Fruit fly (Drosophila melanogaster) whole organism, wandering third instar larva: ENCODE results near the gene AP-1sigma.
A peak's percentile ranks its signal among the peaks of the same experiment; 100 is the strongest.

Source experiments
- Abd-B ChIP-seq: fragments of >200 bp; optimal IDR thresholded peaks from 2 replicates; lab custom pipeline; 2017; ENCODE audit warnings: missing biosample characterization, missing genetic modification characterization
- CG32264 ChIP-seq: fragments of 200-800 bp; sonication (Bioruptor generic); optimal IDR thresholded peaks from 2 replicates; lab custom pipeline; 2016; ENCODE audit warnings: missing biosample characterization, missing genetic modification characterization
- CG9705 ChIP-seq: fragments of 200-800 bp; sonication (Bioruptor generic); optimal IDR thresholded peaks from 2 replicates; lab custom pipeline; 2018; ENCODE audit warnings: missing biosample characterization, mild to moderate bottlenecking, missing genetic modification characterization
- CrebA ChIP-seq: fragments of 200-800 bp; sonication (Bioruptor generic); optimal IDR thresholded peaks from 2 replicates; lab custom pipeline; 2016; ENCODE audit warnings: missing biosample characterization, mild to moderate bottlenecking, missing genetic modification characterization, borderline replicate concordance
- Dfd ChIP-seq: fragments of >200 bp; optimal IDR thresholded peaks from 2 replicates; lab custom pipeline; 2017; ENCODE audit warnings: missing biosample characterization, missing genetic modification characterization
- Dif ChIP-seq: fragments of 200-275, 200-300 bp; sonication (Bioruptor generic); optimal IDR thresholded peaks from 2 replicates; lab custom pipeline; 2018; ENCODE audit warnings: missing biosample characterization, missing genetic modification characterization; ENCODE audit not compliant: partially characterized antibody
- GATAd ChIP-seq: sonication (Bioruptor generic); optimal IDR thresholded peaks from 2 replicates; lab custom pipeline; 2016; ENCODE audit warnings: missing biosample characterization, missing genetic modification characterization
- HLH106 ChIP-seq: fragments of 200-800 bp; optimal IDR thresholded peaks from 3 replicates; lab custom pipeline; 2019; ENCODE audit warnings: missing biosample characterization, mild to moderate bottlenecking, missing genetic modification characterization, moderate library complexity
- Hnf4 ChIP-seq: fragments of 200-800 bp; sonication (Bioruptor generic); optimal IDR thresholded peaks from 2 replicates; lab custom pipeline; 2016; ENCODE audit warnings: missing biosample characterization, mild to moderate bottlenecking, missing genetic modification characterization
- Hr78 ChIP-seq: fragments of >200 bp; optimal IDR thresholded peaks from 2 replicates; lab custom pipeline; 2017; ENCODE audit warnings: missing biosample characterization, missing genetic modification characterization
- Hr83 ChIP-seq: fragments of 200-300 bp; sonication (Bioruptor generic); optimal IDR thresholded peaks from 2 replicates; lab custom pipeline; 2016; ENCODE audit warnings: missing biosample characterization, mild to moderate bottlenecking, missing genetic modification characterization, moderate library complexity; ENCODE audit not compliant: poor library complexity, severe bottlenecking
- Jra ChIP-seq: sonication (Bioruptor generic); optimal IDR thresholded peaks from 2 replicates; lab custom pipeline; 2016; ENCODE audit warnings: missing biosample characterization, missing genetic modification characterization
- Mio ChIP-seq: sonication (Bioruptor generic); optimal IDR thresholded peaks from 2 replicates; lab custom pipeline; 2016; ENCODE audit warnings: missing biosample characterization, missing genetic modification characterization
- Myc ChIP-seq: fragments of >200 bp; optimal IDR thresholded peaks from 2 replicates; lab custom pipeline; 2017
- N ChIP-seq: fragments of >200 bp; optimal IDR thresholded peaks from 2 replicates; lab custom pipeline; 2018; ENCODE audit warnings: missing biosample characterization, missing external identifiers, missing genetic modification characterization
- OdsH ChIP-seq: fragments of 200-800 bp; sonication (Bioruptor generic); optimal IDR thresholded peaks from 2 replicates; lab custom pipeline; 2016; ENCODE audit warnings: missing biosample characterization, mild to moderate bottlenecking, missing genetic modification characterization
- Rel ChIP-seq, 2 experiments: fragments of 200-800 bp; sonication (Bioruptor generic) in 1 of 2; optimal IDR thresholded peaks; 2 replicates in 1 of 2; 3 replicates in 1 of 2; lab custom pipeline; 2016 to 2019; ENCODE audit warnings: mild to moderate bottlenecking in 2 of 2, missing biosample characterization in 2 of 2, missing genetic modification characterization in 2 of 2, moderate library complexity in 1 of 2
- Sp1 ChIP-seq: fragments of 200-800 bp; sonication (Bioruptor generic); optimal IDR thresholded peaks from 3 replicates; lab custom pipeline; 2019; ENCODE audit warnings: missing biosample characterization, mild to moderate bottlenecking, missing genetic modification characterization, moderate library complexity
- Vsx2 ChIP-seq: fragments of 200-300, 225-300 bp; sonication (Bioruptor generic); optimal IDR thresholded peaks from 2 replicates; lab custom pipeline; 2018; ENCODE audit warnings: missing biosample characterization, missing genetic modification characterization; ENCODE audit not compliant: partially characterized antibody
- br ChIP-seq: fragments of 200-800 bp; sonication (Bioruptor generic); optimal IDR thresholded peaks from 2 replicates; lab custom pipeline; 2016; ENCODE audit warnings: missing biosample characterization, missing genetic modification characterization
- brk ChIP-seq: fragments of 200-800 bp; sonication (Bioruptor generic); optimal IDR thresholded peaks from 2 replicates; lab custom pipeline; 2016; ENCODE audit warnings: missing biosample characterization, mild to moderate bottlenecking, missing genetic modification characterization
- dl ChIP-seq, 2 experiments: fragments of 175-275, 200-275 bp in 1 of 2; fragments of 200-275 bp in 1 of 2; sonication (Bioruptor generic); optimal IDR thresholded peaks; lab custom pipeline; 2018; ENCODE audit warnings: mild to moderate bottlenecking in 2 of 2, missing biosample characterization in 2 of 2, missing genetic modification characterization in 2 of 2, moderate library complexity in 2 of 2; ENCODE audit not compliant: partially characterized antibody in 2 of 2, insufficient read depth in 1 of 2
- dmrt93B ChIP-seq: fragments of 200-800 bp; sonication (Bioruptor generic); optimal IDR thresholded peaks from 2 replicates; lab custom pipeline; 2018; ENCODE audit warnings: missing biosample characterization, mild to moderate bottlenecking, missing genetic modification characterization
- dsf ChIP-seq: sonication (Bioruptor generic); optimal IDR thresholded peaks from 2 replicates; lab custom pipeline; 2016; ENCODE audit warnings: missing biosample characterization, missing genetic modification characterization, borderline replicate concordance
- ey ChIP-seq: fragments of 200-800 bp; sonication (Bioruptor generic); optimal IDR thresholded peaks from 2 replicates; lab custom pipeline; 2016; ENCODE audit warnings: missing biosample characterization, missing genetic modification characterization
- foxo ChIP-seq, 2 experiments: fragments of 200-800 bp; sonication (Bioruptor generic); optimal IDR thresholded peaks; 2 replicates in 1 of 2; 3 replicates in 1 of 2; lab custom pipeline; 2016 to 2017; ENCODE audit warnings: missing biosample characterization in 2 of 2, missing genetic modification characterization in 2 of 2
- fru ChIP-seq: fragments of 200-800 bp; sonication (Bioruptor generic); optimal IDR thresholded peaks from 3 replicates; lab custom pipeline; 2016; ENCODE audit warnings: missing biosample characterization, mild to moderate bottlenecking, missing genetic modification characterization
- h ChIP-seq: fragments of 200-800 bp; sonication (Bioruptor generic); optimal IDR thresholded peaks from 3 replicates; lab custom pipeline; 2016; ENCODE audit warnings: missing biosample characterization, mild to moderate bottlenecking, missing genetic modification characterization
- jim ChIP-seq: fragments of 175-275, 200-325 bp; sonication (Bioruptor generic); optimal IDR thresholded peaks from 2 replicates; lab custom pipeline; 2016; ENCODE audit warnings: missing biosample characterization, mild to moderate bottlenecking, missing genetic modification characterization
- lola ChIP-seq: fragments of >200 bp; optimal IDR thresholded peaks from 2 replicates; lab custom pipeline; 2017; ENCODE audit warnings: missing biosample characterization, missing genetic modification characterization
- pan ChIP-seq: fragments of >200 bp; optimal IDR thresholded peaks from 2 replicates; lab custom pipeline; 2017
- psq ChIP-seq: fragments of 200-800 bp; sonication (Bioruptor generic); optimal IDR thresholded peaks from 3 replicates; lab custom pipeline; 2017; ENCODE audit warnings: missing biosample characterization, mild to moderate bottlenecking, missing genetic modification characterization, moderate library complexity
- rgr ChIP-seq: fragments of 200-800 bp; sonication (Bioruptor generic); optimal IDR thresholded peaks from 3 replicates; lab custom pipeline; 2016; ENCODE audit warnings: missing biosample characterization, mild to moderate bottlenecking, missing genetic modification characterization
- sage ChIP-seq: fragments of 200-800 bp; sonication (Bioruptor generic); optimal IDR thresholded peaks from 2 replicates; lab custom pipeline; 2016; ENCODE audit warnings: missing biosample characterization, mild to moderate bottlenecking, missing genetic modification characterization
- sv ChIP-seq: fragments of 200-800 bp; sonication (Bioruptor generic); optimal IDR thresholded peaks from 3 replicates; lab custom pipeline; 2016; ENCODE audit warnings: missing biosample characterization, missing genetic modification characterization
- tai ChIP-seq: sonication (Bioruptor generic); optimal IDR thresholded peaks from 2 replicates; lab custom pipeline; 2016; ENCODE audit warnings: missing biosample characterization, missing genetic modification characterization
- usp ChIP-seq: fragments of >200 bp; optimal IDR thresholded peaks from 2 replicates; lab custom pipeline; 2017; ENCODE audit warnings: missing biosample characterization, missing genetic modification characterization
- woc ChIP-seq: sonication (Bioruptor generic); optimal IDR thresholded peaks from 2 replicates; lab custom pipeline; 2016; ENCODE audit warnings: missing biosample characterization, mild to moderate bottlenecking, missing genetic modification characterization

The AP-1sigma gene

dm6 chr3R:23958091-23958838, at the start of gene AP-1sigma, which contains the start of gene GluProRS:
Gene AP-1sigma (plus strand): TSS chr3R:23958651.
Gene GluProRS (minus strand): TSS chr3R:23958391.
- TF ChIP-seq Jra (GFP tag; lab: Kevin White, UChicago) (peak; percentile 89), dl (GFP tag; optimal IDR thresholded peaks at IDR 0.05; lab: Kevin White, UChicago; ENCODE audit: insufficient read depth in 1 of 2, partially characterized antibody in 2 of 2) (no peak), Mio (GFP tag; lab: Kevin White, UChicago) (peak; percentile 37), ey (GFP tag; lab: Kevin White, UChicago) (peak; percentile 89), psq (GFP tag; lab: Kevin White, UChicago) (peak; percentile 82), dsf (GFP tag; lab: Kevin White, UChicago) (peak; percentile 79), Sp1 (GFP tag; lab: Kevin White, UChicago) (peak; percentile 85), lola (GFP tag; lab: Kevin White, UChicago) (no peak), CG9705 (GFP tag; lab: Kevin White, UChicago) (peak; percentile 85), HLH106 (peak; percentile 91), tai (GFP tag; lab: Kevin White, UChicago) (no peak), Vsx2 (GFP tag; lab: Kevin White, UChicago) (no peak), OdsH (GFP tag; lab: Kevin White, UChicago) (peak; percentile 86), woc (GFP tag; lab: Kevin White, UChicago) (peak; percentile 87), Abd-B (no peak), GATAd (GFP tag; lab: Kevin White, UChicago) (peak; percentile 80), Rel (GFP tag; optimal IDR thresholded peaks at IDR 0.05; lab: Kevin White, UChicago) (peak; percentile 47), Rel (tag; optimal IDR thresholded peaks at IDR 0.05; lab: Kevin White, UChicago) (peak; percentile 66), jim (GFP tag; lab: Kevin White, UChicago) (no peak), sage (GFP tag; lab: Kevin White, UChicago) (peak; percentile 65), rgr (GFP tag; lab: Kevin White, UChicago) (peak; percentile 90), dmrt93B (peak; percentile 86), sv (GFP tag; lab: Kevin White, UChicago) (peak; percentile 94), h (GFP tag; lab: Kevin White, UChicago) (peak; percentile 92), N (no peak), br (GFP tag; lab: Kevin White, UChicago) (peak; percentile 81), fru (GFP tag; lab: Kevin White, UChicago) (peak; percentile 89), Hr83 (GFP tag; lab: Kevin White, UChicago) (peak; percentile 57), foxo (GFP tag; optimal IDR thresholded peaks at IDR 0.05; lab: Kevin White, UChicago) (peak; percentile 51 to 93), Hnf4 (peak; percentile 85), Myc (lab: Kevin White, UChicago) (peak; percentile 83), CG32264 (GFP tag; lab: Kevin White, UChicago) (peak; percentile 72)

DNA sequence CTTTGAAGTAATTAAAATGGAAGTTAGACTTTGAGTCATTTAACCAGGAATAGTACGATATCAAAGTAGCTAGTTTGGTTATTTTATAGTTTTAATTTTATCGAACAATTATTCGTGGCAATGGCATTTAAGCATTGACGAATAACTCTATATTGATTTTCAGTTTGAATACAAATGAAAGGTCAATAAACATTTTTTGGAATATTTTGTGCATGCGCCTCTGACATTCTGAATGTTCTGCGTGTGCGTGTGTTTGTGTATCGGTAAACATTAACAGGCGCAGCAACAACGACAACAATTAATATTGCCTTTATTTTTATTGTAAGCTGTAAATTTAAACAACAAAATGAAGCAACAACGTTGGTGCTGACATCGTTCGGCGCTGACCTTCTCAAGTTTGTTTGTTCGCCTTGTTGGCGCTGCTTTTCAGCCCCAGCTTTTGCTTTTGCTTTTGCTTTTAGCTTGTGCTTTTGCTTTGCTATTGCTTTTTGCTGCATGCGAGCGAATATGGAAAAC, 49.0 kb upstream of the AP-1sigma start:
- TF ChIP-seq Hr83 (GFP tag; lab: Kevin White, UChicago) (no peak), h (GFP tag; lab: Kevin White, UChicago) (peak; percentile 75), usp (GFP tag; lab: Kevin White, UChicago) (no peak), tai (GFP tag; lab: Kevin White, UChicago) (peak; percentile 71), CG32264 (GFP tag; lab: Kevin White, UChicago) (no peak), HLH106 (peak; percentile 55), dsf (GFP tag; lab: Kevin White, UChicago) (no peak), Mio (GFP tag; lab: Kevin White, UChicago) (no peak), dl (GFP tag; optimal IDR thresholded peaks at IDR 0.05; lab: Kevin White, UChicago; ENCODE audit: insufficient read depth in 1 of 2, partially characterized antibody in 2 of 2) (no peak), CG9705 (GFP tag; lab: Kevin White, UChicago) (no peak), N (no peak), pan (no peak), brk (GFP tag; lab: Kevin White, UChicago) (peak; percentile 49), Hnf4 (peak; percentile 26), rgr (GFP tag; lab: Kevin White, UChicago) (peak; percentile 72), Sp1 (GFP tag; lab: Kevin White, UChicago) (peak; percentile 62), woc (GFP tag; lab: Kevin White, UChicago) (peak; percentile 26), sv (GFP tag; lab: Kevin White, UChicago) (no peak), jim (GFP tag; lab: Kevin White, UChicago) (no peak), OdsH (GFP tag; lab: Kevin White, UChicago) (peak; percentile 67), Dif (GFP tag; lab: Kevin White, UChicago) (no peak), CrebA (GFP tag; lab: Kevin White, UChicago) (no peak), br (GFP tag; lab: Kevin White, UChicago) (peak; percentile 67), Jra (GFP tag; lab: Kevin White, UChicago) (peak; percentile 7), Abd-B (no peak), sage (GFP tag; lab: Kevin White, UChicago) (no peak), dmrt93B (peak; percentile 48), Vsx2 (GFP tag; lab: Kevin White, UChicago) (no peak), Rel (GFP tag; optimal IDR thresholded peaks at IDR 0.05; lab: Kevin White, UChicago) (no peak), Rel (tag; optimal IDR thresholded peaks at IDR 0.05; lab: Kevin White, UChicago) (no peak), psq (GFP tag; lab: Kevin White, UChicago) (peak; percentile 61), Myc (lab: Kevin White, UChicago) (no peak), foxo (GFP tag; optimal IDR thresholded peaks at IDR 0.05; lab: Kevin White, UChicago) (peak in 1 of 2 experiments; percentile 53), GATAd (GFP tag; lab: Kevin White, UChicago) (no peak), ey (GFP tag; lab: Kevin White, UChicago) (peak; percentile 63), lola (GFP tag; lab: Kevin White, UChicago) (no peak), fru (GFP tag; lab: Kevin White, UChicago) (peak; percentile 53), Hr78 (GFP tag; lab: Kevin White, UChicago) (no peak), Dfd (GFP tag; lab: Kevin White, UChicago) (no peak)
